Fruit fly (Drosophila melanogaster) whole organism, adult: Measurements from ENCODE around the gene CG8665.

Experiments
- CG1620 ChIP-seq: fragments of 200-800 bp; sonication (Bioruptor generic); optimal IDR thresholded peaks from 2 replicates; lab custom pipeline; 2016; ENCODE audit warnings: missing biosample characterization, missing genetic modification characterization
- cnc ChIP-seq, 2 experiments: fragments of >200 bp; optimal IDR thresholded peaks; 2 replicates each; lab custom pipeline; 2017
- pad ChIP-seq: fragments of 200-800 bp; sonication (Bioruptor generic); optimal IDR thresholded peaks from 3 replicates; lab custom pipeline; 2017; ENCODE audit warnings: missing biosample characterization, missing genetic modification characterization, mild to moderate bottlenecking, moderate library complexity, missing genetic modification reagents

dm6 chr2L:21344203-21344753 lies 26.7 kb upstream of the CG8665 start, which contains the start of gene Tsp39D:
- TF ChIP-seq pad (GFP tag; lab: Kevin White, UChicago) (no peak), CG1620 (no peak), cnc (optimal IDR thresholded peaks at IDR 0.05; lab: Kevin White, UChicago) (peak in 1 of 2 experiments; percentile 82)
